Fruit fly (Drosophila melanogaster) whole organism: ENCODE data around the gene gdl-ORF39.

Source experiments
- CG8478 ChIP-seq: fragments of >200 bp; optimal IDR thresholded peaks from 2 replicates; lab custom pipeline; 2018; ENCODE audit warnings: inconsistent platforms
- Dll ChIP-seq: fragments of >200 bp; optimal IDR thresholded peaks from 2 replicates; lab custom pipeline; 2017
- EcR ChIP-seq, 2 experiments: fragments of >200 bp; optimal IDR thresholded peaks; 2 replicates each; lab custom pipeline; 2017; ENCODE audit warnings: missing biosample characterization in 2 of 2, missing genetic modification characterization in 2 of 2, missing genetic modification reagents in 2 of 2
- pan ChIP-seq: fragments of >200 bp; optimal IDR thresholded peaks from 2 replicates; lab custom pipeline; 2017
- psq ChIP-seq: fragments of >200 bp; optimal IDR thresholded peaks from 2 replicates; lab custom pipeline; 2017
- usp ChIP-seq: fragments of >200 bp; optimal IDR thresholded peaks from 2 replicates; lab custom pipeline; 2017; ENCODE audit warnings: missing biosample characterization, missing genetic modification characterization, mixed read lengths

The gdl-ORF39 gene

dm6 chr3L:15514814-15515495 is 5.7 kb downstream of the gdl-ORF39 start:
- TF ChIP-seq pan = no peak
- TF ChIP-seq CG8478 (lab: Kevin White, UChicago) = no peak
- no peak for TF ChIP-seq usp (GFP tag; lab: Kevin White, UChicago)
- TF ChIP-seq psq (lab: Kevin White, UChicago) = no peak
- no peak for TF ChIP-seq EcR (GFP tag; optimal IDR thresholded peaks at IDR 0.05; lab: Kevin White, UChicago)
- TF ChIP-seq Dll (lab: Kevin White, UChicago) = no peak

dm6 chr3L:15516440-15516839 is 7.2 kb downstream of the gdl-ORF39 start:
- TF ChIP-seq EcR (GFP tag; optimal IDR thresholded peaks at IDR 0.05; lab: Kevin White, UChicago) = no peak
- TF ChIP-seq usp (GFP tag; lab: Kevin White, UChicago) = no peak
- TF ChIP-seq psq (lab: Kevin White, UChicago) = no peak
- no peak for TF ChIP-seq CG8478 (lab: Kevin White, UChicago)
- TF ChIP-seq pan = no peak
- no peak for TF ChIP-seq Dll (lab: Kevin White, UChicago)

dm6 chr3L:15516956-15517355 is 7.7 kb downstream of the gdl-ORF39 start, which contains the start of gene CG13454:
TSS of gene CG13454 (minus strand) at chr3L:15517056.
- TF ChIP-seq Dll (lab: Kevin White, UChicago) = no peak
- TF ChIP-seq usp (GFP tag; lab: Kevin White, UChicago) = no peak
- TF ChIP-seq psq (lab: Kevin White, UChicago) = no peak

dm6 chr3L:15517508-15517907 is 8.3 kb downstream of the gdl-ORF39 start:
- no peak for TF ChIP-seq psq (lab: Kevin White, UChicago)
- no peak for TF ChIP-seq Dll (lab: Kevin White, UChicago)
- TF ChIP-seq EcR (GFP tag; optimal IDR thresholded peaks at IDR 0.05; lab: Kevin White, UChicago) = no peak
- TF ChIP-seq usp (GFP tag; lab: Kevin White, UChicago) = no peak
- no peak for TF ChIP-seq pan
- TF ChIP-seq CG8478 (lab: Kevin White, UChicago) = no peak

dm6 chr3L:15518344-15518743 is 9.1 kb downstream of the gdl-ORF39 start:
- no peak for TF ChIP-seq psq (lab: Kevin White, UChicago)
- TF ChIP-seq EcR (GFP tag; optimal IDR thresholded peaks at IDR 0.05; lab: Kevin White, UChicago) = no peak

dm6 chr3L:15519492-15519891 is 10.2 kb downstream of the gdl-ORF39 start, which contains the start of gene mex1:
TSS of gene mex1 (minus strand) at chr3L:15519592.
- TF ChIP-seq usp (GFP tag; lab: Kevin White, UChicago) (no peak), Dll (lab: Kevin White, UChicago) (no peak), pan (no peak), CG8478 (lab: Kevin White, UChicago) (no peak), psq (lab: Kevin White, UChicago) (no peak)

- TF ChIP-seq CG8478 (lab: Kevin White, UChicago) = no peak
- TF ChIP-seq usp (GFP tag; lab: Kevin White, UChicago) = no peak
- no peak for TF ChIP-seq Dll (lab: Kevin White, UChicago)
- no peak for TF ChIP-seq psq (lab: Kevin White, UChicago)
These were observed 10.7 kb downstream of the gdl-ORF39 start for dm6 chr3L:15519920-15520319.

- no peak for TF ChIP-seq CG8478 (lab: Kevin White, UChicago)
- TF ChIP-seq psq (lab: Kevin White, UChicago) = no peak
- no peak for TF ChIP-seq usp (GFP tag; lab: Kevin White, UChicago)
- no peak for TF ChIP-seq pan
- TF ChIP-seq EcR (GFP tag; optimal IDR thresholded peaks at IDR 0.05; lab: Kevin White, UChicago) = no peak
- no peak for TF ChIP-seq Dll (lab: Kevin White, UChicago)
These were observed 11.1 kb downstream of the gdl-ORF39 start, which contains the start of gene yellow-k for dm6 chr3L:15520320-15520719. TSS of gene yellow-k (plus strand) at chr3L:15520620.

- TF ChIP-seq pan (no peak), psq (lab: Kevin White, UChicago) (no peak)
These were observed 14.6 kb downstream of the gdl-ORF39 start, which contains the start of gene CG7945 for dm6 chr3L:15523806-15524346. TSS of gene CG7945 (minus strand) at chr3L:15524137.

- TF ChIP-seq Dll (lab: Kevin White, UChicago) = no peak
- no peak for TF ChIP-seq psq (lab: Kevin White, UChicago)
- no peak for TF ChIP-seq EcR (GFP tag; optimal IDR thresholded peaks at IDR 0.05; lab: Kevin White, UChicago)
- TF ChIP-seq pan = no peak
- TF ChIP-seq CG8478 (lab: Kevin White, UChicago) = no peak
- no peak for TF ChIP-seq usp (GFP tag; lab: Kevin White, UChicago)
These were observed 15.9 kb downstream of the gdl-ORF39 start, which contains the start of gene CG33986 for dm6 chr3L:15525153-15525552. TSS of gene CG33986 (minus strand) at chr3L:15525253.

- TF ChIP-seq EcR (GFP tag; optimal IDR thresholded peaks at IDR 0.05; lab: Kevin White, UChicago) = no peak
- no peak for TF ChIP-seq pan
- TF ChIP-seq psq (lab: Kevin White, UChicago) = no peak
- no peak for TF ChIP-seq Dll (lab: Kevin White, UChicago)
- no peak for TF ChIP-seq usp (GFP tag; lab: Kevin White, UChicago)
- no peak for TF ChIP-seq CG8478 (lab: Kevin White, UChicago)
These were observed 17.5 kb downstream of the gdl-ORF39 start, which contains the start of gene CG33985 for dm6 chr3L:15526712-15527111. TSS of gene CG33985 (minus strand) at chr3L:15526812.

- TF ChIP-seq Dll (lab: Kevin White, UChicago) (no peak), CG8478 (lab: Kevin White, UChicago) (no peak), usp (GFP tag; lab: Kevin White, UChicago) (no peak), psq (lab: Kevin White, UChicago) (no peak), pan (no peak), EcR (GFP tag; optimal IDR thresholded peaks at IDR 0.05; lab: Kevin White, UChicago) (no peak)
These were observed 18.2 kb downstream of the gdl-ORF39 start, which contains the start of gene CG42729 for dm6 chr3L:15527416-15527815. TSS of gene CG42729 (minus strand) at chr3L:15527516.
